Fruit fly (Drosophila melanogaster) whole organism, prepupa: ENCODE measurements around the gene Rpp21.

Experiments used
- Blimp-1 ChIP-seq: fragments of 200-800 bp; sonication (Bioruptor generic); optimal IDR thresholded peaks from 3 replicates; lab custom pipeline; 2017; ENCODE audit warnings: missing biosample characterization, missing genetic modification characterization, mild to moderate bottlenecking, moderate library complexity, missing genetic modification reagents
- CG10631 ChIP-seq: fragments of 200-800 bp; sonication (Bioruptor generic); optimal IDR thresholded peaks from 2 replicates; lab custom pipeline; 2016; ENCODE audit warnings: missing biosample characterization, missing genetic modification characterization
- CG10669 ChIP-seq: fragments of 200-800 bp; sonication (Bioruptor generic); optimal IDR thresholded peaks from 3 replicates; lab custom pipeline; 2018; ENCODE audit warnings: missing biosample characterization, mild to moderate bottlenecking, missing genetic modification characterization, moderate library complexity
- CG11294 ChIP-seq: fragments of 200-800 bp; sonication (Bioruptor generic); IDR thresholded peaks from 2 replicates; pipeline ENCODE4 v1.3.6; 2022; ENCODE audit warnings: missing biosample characterization, missing genetic modification characterization
- CG11762 ChIP-seq: fragments of 200-800 bp; sonication (Bioruptor generic); optimal IDR thresholded peaks from 3 replicates; lab custom pipeline; 2016; ENCODE audit warnings: missing biosample characterization, missing genetic modification characterization; ENCODE audit not compliant: insufficient read depth
- CG11902 ChIP-seq: fragments of 200-800 bp; sonication (Bioruptor generic); optimal IDR thresholded peaks from 3 replicates; lab custom pipeline; 2016; ENCODE audit warnings: missing biosample characterization, missing genetic modification characterization
- CG15336 ChIP-seq: fragments of 200-800 bp; sonication (Bioruptor generic); IDR thresholded peaks from 2 replicates; pipeline ENCODE4 v1.3.6; 2022; ENCODE audit warnings: missing biosample characterization, missing genetic modification characterization
- CG16779 ChIP-seq: fragments of 200-800 bp; sonication (Bioruptor generic); optimal IDR thresholded peaks from 3 replicates; lab custom pipeline; 2017; ENCODE audit warnings: missing biosample characterization, mild to moderate bottlenecking, missing genetic modification characterization
- CG3032 ChIP-seq: fragments of 200-800 bp; optimal IDR thresholded peaks from 2 replicates; lab custom pipeline; 2019; ENCODE audit warnings: missing biosample characterization, mild to moderate bottlenecking, missing genetic modification characterization, moderate library complexity
- CG31627 ChIP-seq: fragments of 200-800 bp; sonication (Bioruptor generic); optimal IDR thresholded peaks from 3 replicates; lab custom pipeline; 2016; ENCODE audit warnings: missing biosample characterization, missing genetic modification characterization
- CG32006 ChIP-seq: fragments of 200-800 bp; sonication (Bioruptor generic); optimal IDR thresholded peaks from 3 replicates; lab custom pipeline; 2017; ENCODE audit warnings: missing biosample characterization, mild to moderate bottlenecking, missing genetic modification characterization
- CG34406 ChIP-seq: fragments of 200-800 bp; sonication (Bioruptor generic); optimal IDR thresholded peaks from 3 replicates; lab custom pipeline; 2016; ENCODE audit warnings: missing biosample characterization, missing genetic modification characterization
- CG4318 ChIP-seq: fragments of 200-800 bp; sonication (Bioruptor generic); optimal IDR thresholded peaks from 3 replicates; lab custom pipeline; 2017; ENCODE audit warnings: missing biosample characterization, mild to moderate bottlenecking, missing genetic modification characterization
- CG6163 ChIP-seq: fragments of 200-800 bp; sonication (Bioruptor generic); IDR thresholded peaks from 3 replicates; pipeline ENCODE4 v1.3.6; 2022; ENCODE audit warnings: missing biosample characterization, missing genetic modification characterization
- CG6276 ChIP-seq: fragments of 200-800 bp; sonication (Bioruptor generic); optimal IDR thresholded peaks from 2 replicates; lab custom pipeline; 2017; ENCODE audit warnings: missing biosample characterization, mild to moderate bottlenecking, missing genetic modification characterization
- CG6792 ChIP-seq: fragments of 200-800 bp; sonication (Bioruptor generic); optimal IDR thresholded peaks from 3 replicates; lab custom pipeline; 2016; ENCODE audit warnings: missing biosample characterization, missing genetic modification characterization
- CG7368 ChIP-seq: fragments of 200-800 bp; sonication (Bioruptor generic); optimal IDR thresholded peaks from 3 replicates; lab custom pipeline; 2016; ENCODE audit warnings: missing biosample characterization, missing genetic modification characterization
- CG8319 ChIP-seq: fragments of 200-800 bp; sonication (Bioruptor generic); optimal IDR thresholded peaks from 3 replicates; lab custom pipeline; 2016; ENCODE audit warnings: missing biosample characterization, missing genetic modification characterization
- CG8632 ChIP-seq: fragments of 200-800 bp; sonication (Bioruptor generic); optimal IDR thresholded peaks from 3 replicates; lab custom pipeline; 2016; ENCODE audit warnings: missing biosample characterization, missing genetic modification characterization
- CG9139 ChIP-seq: fragments of 200-800 bp; sonication (Bioruptor generic); optimal IDR thresholded peaks from 3 replicates; lab custom pipeline; 2017; ENCODE audit warnings: missing biosample characterization, mild to moderate bottlenecking, missing genetic modification characterization
- Eip75B ChIP-seq: fragments of 200-800 bp; sonication (Bioruptor generic); optimal IDR thresholded peaks from 3 replicates; lab custom pipeline; 2016; ENCODE audit warnings: missing biosample characterization, missing genetic modification characterization
- Eip78C ChIP-seq: fragments of 200-800 bp; sonication (Bioruptor generic); peaks from one replicate; lab custom pipeline; 2016; ENCODE audit warnings: missing biosample characterization, missing genetic modification characterization
- Ets96B ChIP-seq: fragments of 200-800 bp; optimal IDR thresholded peaks from 2 replicates; lab custom pipeline; 2019; ENCODE audit warnings: missing biosample characterization, mild to moderate bottlenecking, missing genetic modification characterization, moderate library complexity
- Gug ChIP-seq: fragments of 200-800 bp; sonication (Bioruptor generic); IDR thresholded peaks from 2 replicates; pipeline ENCODE4 v1.3.6; 2022; ENCODE audit warnings: missing biosample characterization, missing genetic modification characterization
- Hr38 ChIP-seq: sonication (Bioruptor generic); optimal IDR thresholded peaks from 2 replicates; lab custom pipeline; 2016; ENCODE audit warnings: missing biosample characterization, missing genetic modification characterization
- Hr39 ChIP-seq: fragments of 200-800 bp; sonication (Bioruptor generic); optimal IDR thresholded peaks from 2 replicates; lab custom pipeline; 2016; ENCODE audit warnings: missing biosample characterization, missing genetic modification characterization
- Hr4 ChIP-seq: fragments of 200-800 bp; sonication (Bioruptor generic); optimal IDR thresholded peaks from 3 replicates; lab custom pipeline; 2016; ENCODE audit warnings: missing biosample characterization, missing genetic modification characterization
- Lpt ChIP-seq: fragments of 200-800 bp; sonication (Bioruptor generic); optimal IDR thresholded peaks from 3 replicates; lab custom pipeline; 2016; ENCODE audit warnings: missing biosample characterization, missing genetic modification characterization
- Met ChIP-seq: fragments of 200-800 bp; sonication (Bioruptor generic); optimal IDR thresholded peaks from 3 replicates; lab custom pipeline; 2016; ENCODE audit warnings: missing biosample characterization, missing genetic modification characterization
- OdsH ChIP-seq: fragments of 200-800 bp; sonication (Bioruptor generic); optimal IDR thresholded peaks from 3 replicates; lab custom pipeline; 2016; ENCODE audit warnings: missing biosample characterization, missing genetic modification characterization
- Smox ChIP-seq: fragments of 200-800 bp; sonication (Bioruptor generic); optimal IDR thresholded peaks from 3 replicates; lab custom pipeline; 2016; ENCODE audit warnings: missing biosample characterization, missing genetic modification characterization
- Sox102F ChIP-seq: fragments of 200-800 bp; sonication (Bioruptor generic); optimal IDR thresholded peaks from 2 replicates; lab custom pipeline; 2016; ENCODE audit warnings: missing biosample characterization, mild to moderate bottlenecking, missing genetic modification characterization
- Sox14 ChIP-seq: fragments of 200-800 bp; sonication (Bioruptor generic); optimal IDR thresholded peaks from 3 replicates; lab custom pipeline; 2016; ENCODE audit warnings: missing biosample characterization, missing genetic modification characterization
- Sox15 ChIP-seq: fragments of 200-800 bp; sonication (Bioruptor generic); optimal IDR thresholded peaks from 3 replicates; lab custom pipeline; 2016; ENCODE audit warnings: missing biosample characterization, missing genetic modification characterization
- achi ChIP-seq: fragments of 200-800 bp; sonication (Bioruptor generic); optimal IDR thresholded peaks from 3 replicates; lab custom pipeline; 2016; ENCODE audit warnings: missing biosample characterization, missing genetic modification characterization
- acj6 ChIP-seq: fragments of 200-800 bp; sonication (Bioruptor generic); optimal IDR thresholded peaks from 3 replicates; lab custom pipeline; 2016; ENCODE audit warnings: missing biosample characterization, missing genetic modification characterization
- cyc ChIP-seq: fragments of 200-800 bp; sonication (Bioruptor generic); optimal IDR thresholded peaks from 3 replicates; lab custom pipeline; 2016; ENCODE audit warnings: missing biosample characterization, missing genetic modification characterization
- dac ChIP-seq: fragments of 200-800 bp; sonication (Bioruptor generic); optimal IDR thresholded peaks from 2 replicates; lab custom pipeline; 2017; ENCODE audit warnings: missing biosample characterization, mild to moderate bottlenecking, missing genetic modification characterization
- dsx ChIP-seq: fragments of 200-800 bp; optimal IDR thresholded peaks from 3 replicates; lab custom pipeline; 2019; ENCODE audit warnings: missing biosample characterization, mild to moderate bottlenecking, missing genetic modification characterization, moderate library complexity; ENCODE audit not compliant: poor library complexity, severe bottlenecking
- eg ChIP-seq: fragments of 200-800 bp; sonication (Bioruptor generic); IDR thresholded peaks from 3 replicates; pipeline ENCODE4 v1.3.6; 2022; ENCODE audit warnings: missing biosample characterization, missing genetic modification characterization
- esn ChIP-seq: fragments of 200-800 bp; sonication (Bioruptor generic); optimal IDR thresholded peaks from 2 replicates; lab custom pipeline; 2016; ENCODE audit warnings: missing biosample characterization, mild to moderate bottlenecking, missing genetic modification characterization, moderate library complexity
- fd59A ChIP-seq: fragments of 200-800 bp; sonication (Bioruptor generic); optimal IDR thresholded peaks from 2 replicates; lab custom pipeline; 2017; ENCODE audit warnings: missing biosample characterization, mild to moderate bottlenecking, missing genetic modification characterization, missing genetic modification reagents
- fd85E ChIP-seq: fragments of 200-800 bp; sonication (Bioruptor generic); optimal IDR thresholded peaks from 3 replicates; lab custom pipeline; 2016; ENCODE audit warnings: missing biosample characterization, missing genetic modification characterization
- fkh ChIP-seq: fragments of 200-800 bp; sonication (Bioruptor generic); optimal IDR thresholded peaks from 3 replicates; lab custom pipeline; 2017; ENCODE audit warnings: missing biosample characterization, mild to moderate bottlenecking, missing genetic modification characterization, moderate library complexity
- lz ChIP-seq: fragments of 200-800 bp; sonication (Bioruptor generic); optimal IDR thresholded peaks from 3 replicates; lab custom pipeline; 2016; ENCODE audit warnings: missing biosample characterization, missing genetic modification characterization
- net ChIP-seq: fragments of 200-800 bp; sonication (Bioruptor generic); optimal IDR thresholded peaks from 3 replicates; lab custom pipeline; 2016; ENCODE audit warnings: missing biosample characterization, missing genetic modification characterization
- pdm3 ChIP-seq: fragments of 200-800 bp; sonication (Bioruptor generic); optimal IDR thresholded peaks from 3 replicates; lab custom pipeline; 2016; ENCODE audit warnings: missing biosample characterization, missing genetic modification characterization
- salr ChIP-seq, 2 experiments: fragments of 200-800 bp; sonication (Bioruptor generic); optimal IDR thresholded peaks; 3 replicates each; lab custom pipeline; 2016 to 2018; ENCODE audit warnings: missing biosample characterization in 2 of 2, missing genetic modification characterization in 2 of 2, mild to moderate bottlenecking in 1 of 2
- spab ChIP-seq: fragments of 200-800 bp; sonication (Bioruptor generic); optimal IDR thresholded peaks from 2 replicates; lab custom pipeline; 2017; ENCODE audit warnings: missing biosample characterization, mild to moderate bottlenecking, missing genetic modification characterization, missing genetic modification reagents
- ss ChIP-seq, 2 experiments: fragments of 200-800 bp; sonication (Bioruptor generic); optimal IDR thresholded peaks; 2 replicates in 1 of 2; 3 replicates in 1 of 2; lab custom pipeline; 2017 to 2018; ENCODE audit warnings: mild to moderate bottlenecking in 2 of 2, missing biosample characterization in 2 of 2, missing genetic modification characterization in 2 of 2, moderate library complexity in 1 of 2
- svp ChIP-seq: fragments of 200-800 bp; sonication (Bioruptor generic); peaks from one replicate; lab custom pipeline; 2016; ENCODE audit warnings: missing biosample characterization, missing genetic modification characterization
- topi ChIP-seq: fragments of 200-800 bp; sonication (Bioruptor generic); optimal IDR thresholded peaks from 3 replicates; lab custom pipeline; 2016; ENCODE audit warnings: missing biosample characterization, missing genetic modification characterization
- vri ChIP-seq: fragments of 200-800 bp; sonication (Bioruptor generic); optimal IDR thresholded peaks from 3 replicates; lab custom pipeline; 2016; ENCODE audit warnings: missing biosample characterization, mild to moderate bottlenecking, missing genetic modification characterization

Rpp21 gene

DNA sequence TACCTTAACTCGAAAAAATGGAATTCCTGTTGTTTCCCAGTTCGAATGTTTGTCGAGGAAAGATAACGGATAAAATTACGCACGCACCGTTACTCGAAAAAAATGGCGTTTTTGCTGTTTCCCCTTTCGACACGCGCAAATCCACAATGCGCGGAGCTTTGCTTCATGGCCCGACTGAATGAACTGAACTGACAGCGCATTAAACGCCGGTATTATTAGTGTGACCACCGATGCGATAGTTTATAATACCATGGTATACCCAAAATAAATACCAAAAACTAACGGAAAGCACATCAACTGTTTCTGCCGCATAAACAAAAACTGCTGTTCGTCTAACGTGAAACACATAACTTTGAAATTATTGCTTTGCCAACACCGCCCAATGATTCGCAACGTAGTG lies 4.0 kb upstream of the Rpp21 start, which contains the start of the genes CG32814, CG11638 and CG3021:
TSS of gene CG32814 (minus strand) at position 190 of the 400 bp plus-strand sequence.
TSS of gene CG11638 (minus strand) at position 193 of the 400 bp plus-strand sequence.
TSS of gene CG3021 (plus strand) at position 281 of the 400 bp plus-strand sequence.
- TF ChIP-seq pdm3 (no peak), achi (no peak), cyc (GFP tag; lab: Kevin White, UChicago) (no peak), Eip75B (GFP tag; lab: Kevin White, UChicago) (peak; percentile 42), topi (GFP tag; lab: Kevin White, UChicago) (peak; percentile 43), CG31627 (GFP tag; lab: Kevin White, UChicago) (peak; percentile 11), CG15336 (GFP tag; lab: Robert Waterston, UW) (0 out of 2 replicates have a peak, but pooled peaks have one; percentile 30), Hr39 (GFP tag; lab: Kevin White, UChicago) (no peak), Blimp-1 (no peak), CG8319 (GFP tag; lab: Kevin White, UChicago) (no peak), CG16779 (tag; lab: Kevin White, UChicago) (no peak), CG11902 (GFP tag; lab: Kevin White, UChicago) (no peak), CG10631 (GFP tag; lab: Kevin White, UChicago) (no peak), esn (GFP tag; lab: Kevin White, UChicago) (no peak), CG6276 (GFP tag; lab: Kevin White, UChicago) (no peak), ss (GFP tag; optimal IDR thresholded peaks at IDR 0.05; lab: Kevin White, UChicago) (peak; percentile 12 to 36), fkh (GFP tag; lab: Kevin White, UChicago) (no peak), Hr4 (GFP tag; lab: Kevin White, UChicago) (no peak), Eip78C (GFP tag; lab: Kevin White, UChicago) (peak; percentile 15), dsx (GFP tag; lab: Kevin White, UChicago) (no peak), net (GFP tag; lab: Kevin White, UChicago) (peak; percentile 19), CG6163 (0 out of 3 replicates have a peak, but pooled peaks have one; percentile 41), CG9139 (no peak), Sox102F (peak; percentile 49), Sox14 (GFP tag; lab: Kevin White, UChicago) (no peak), CG3032 (no peak), spab (no peak), CG6792 (GFP tag; lab: Kevin White, UChicago) (no peak), Gug (GFP tag; lab: Robert Waterston, UW) (no peak), svp (GFP tag; lab: Kevin White, UChicago) (no peak), Lpt (GFP tag; lab: Kevin White, UChicago) (no peak), fd59A (GFP tag; lab: Kevin White, UChicago) (no peak), CG7368 (no peak), CG8632 (GFP tag; lab: Kevin White, UChicago) (no peak), Hr38 (GFP tag; lab: Kevin White, UChicago) (no peak), Smox (GFP tag; lab: Kevin White, UChicago) (no peak), CG11294 (GFP tag; lab: Robert Waterston, UW) (no peak), eg (GFP tag; lab: Robert Waterston, UW) (0 out of 3 replicates have a peak, but pooled peaks have one; percentile 36), CG11762 (GFP tag; lab: Kevin White, UChicago) (no peak), CG10669 (GFP tag; lab: Kevin White, UChicago) (peak; percentile 33), CG4318 (GFP tag; lab: Kevin White, UChicago) (no peak), Met (GFP tag; lab: Kevin White, UChicago) (no peak), vri (no peak), dac (no peak), OdsH (GFP tag; lab: Kevin White, UChicago) (no peak), Sox15 (GFP tag; lab: Kevin White, UChicago) (no peak), lz (GFP tag; lab: Kevin White, UChicago) (no peak), salr (GFP tag; optimal IDR thresholded peaks at IDR 0.05; lab: Kevin White, UChicago) (no peak), Ets96B (tag; lab: Kevin White, UChicago) (peak; percentile 1), CG34406 (GFP tag; lab: Kevin White, UChicago) (peak; percentile 26), acj6 (GFP tag; lab: Kevin White, UChicago) (no peak), CG32006 (GFP tag; lab: Kevin White, UChicago) (no peak), fd85E (GFP tag; lab: Kevin White, UChicago) (no peak)
